Worm (Caenorhabditis elegans): ENCODE data around the gene F56B6.6.

Gene F56B6.6

DNA sequence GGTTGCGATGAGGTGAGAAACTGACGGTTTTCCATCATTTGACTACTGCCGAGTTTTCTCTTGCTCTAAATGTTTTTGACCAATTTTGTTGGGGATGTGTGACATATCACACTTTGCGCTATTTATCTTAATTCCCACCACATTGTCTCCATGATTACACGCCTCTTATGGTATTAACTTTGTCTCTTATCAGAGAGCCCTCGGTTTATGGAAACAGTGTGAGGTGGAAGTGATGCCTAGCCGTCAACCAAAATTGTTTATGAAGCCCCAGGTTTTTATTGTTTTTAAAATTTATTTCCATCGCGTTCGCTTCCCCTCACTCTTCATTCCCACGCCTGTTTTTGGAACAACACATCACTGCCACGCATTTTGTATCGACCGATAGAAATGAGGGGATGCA lies 18.4 kb upstream of the F56B6.6 start:
- TF ChIP-seq elt-2 (tag; optimal IDR thresholded peaks at IDR 0.05) (peak; percentile 4), hlh-8 (tag; optimal IDR thresholded peaks at IDR 0.05) (no peak)

- TF ChIP-seq pha-4 (tag; optimal IDR thresholded peaks at IDR 0.05) (no peak), C08G9.2 (tag; optimal IDR thresholded peaks at IDR 0.05) (no peak), rnt-1 (tag; optimal IDR thresholded peaks at IDR 0.05) (no peak), npax-4 (tag; optimal IDR thresholded peaks at IDR 0.05) (no peak), ets-4 (tag; optimal IDR thresholded peaks at IDR 0.05) (no peak), pat-9 (tag; optimal IDR thresholded peaks at IDR 0.05) (no peak), fax-1 (tag; optimal IDR thresholded peaks at IDR 0.05) (no peak), tbx-2 (tag; optimal IDR thresholded peaks at IDR 0.05) (no peak), ceh-18 (tag; optimal IDR thresholded peaks at IDR 0.05) (no peak), K09A11.1 (tag; optimal IDR thresholded peaks at IDR 0.05; ENCODE audit: insufficient read depth) (no peak), unc-42 (tag; optimal IDR thresholded peaks at IDR 0.05) (no peak), lin-11 (tag; optimal IDR thresholded peaks at IDR 0.05) (no peak), dmd-4 (tag; optimal IDR thresholded peaks at IDR 0.05; ENCODE audit: borderline replicate concordance) (no peak), pax-1 (tag; optimal IDR thresholded peaks at IDR 0.05) (no peak), hlh-15 (tag; optimal IDR thresholded peaks at IDR 0.05) (no peak), nfya-1 (tag; optimal IDR thresholded peaks at IDR 0.05) (no peak), unc-3 (GFP tag; conservative IDR thresholded peaks at IDR 0.05) (no peak), unc-3 (tag; optimal IDR thresholded peaks at IDR 0.05) (no peak), che-1 (tag; optimal IDR thresholded peaks at IDR 0.05) (no peak), ahr-1 (tag; optimal IDR thresholded peaks at IDR 0.05) (no peak), ztf-16 (tag; optimal IDR thresholded peaks at IDR 0.05) (no peak)
Observed at ce11 chrX:3548716-3549115, 15.9 kb upstream of the F56B6.6 start.

ce11 chrX:3547828-3548227 lies 15.0 kb upstream of the F56B6.6 start:
- TF ChIP-seq F13H6.1 (tag; optimal IDR thresholded peaks at IDR 0.05) (no peak), ceh-48 (tag; optimal IDR thresholded peaks at IDR 0.05) (no peak), nhr-11 (tag; optimal IDR thresholded peaks at IDR 0.05) (no peak), dve-1 (tag; optimal IDR thresholded peaks at IDR 0.05) (no peak), elt-4 (tag; optimal IDR thresholded peaks at IDR 0.05) (no peak), ceh-6 (GFP tag; optimal IDR thresholded peaks at IDR 0.05) (no peak), T23F11.4 (GFP tag; optimal IDR thresholded peaks at IDR 0.05) (no peak), ceh-18 (tag; optimal IDR thresholded peaks at IDR 0.05) (no peak), pros-1 (tag; optimal IDR thresholded peaks at IDR 0.05) (no peak), hlh-13 (GFP tag; optimal IDR thresholded peaks at IDR 0.05) (no peak), sdc-2 (tag; optimal IDR thresholded peaks at IDR 0.05) (no peak), mec-3 (tag; optimal IDR thresholded peaks at IDR 0.05; ENCODE audit: borderline replicate concordance) (no peak), ahr-1 (tag; optimal IDR thresholded peaks at IDR 0.05) (no peak), fax-1 (tag; optimal IDR thresholded peaks at IDR 0.05) (no peak), hlh-6 (tag; optimal IDR thresholded peaks at IDR 0.05) (no peak)

DNA sequence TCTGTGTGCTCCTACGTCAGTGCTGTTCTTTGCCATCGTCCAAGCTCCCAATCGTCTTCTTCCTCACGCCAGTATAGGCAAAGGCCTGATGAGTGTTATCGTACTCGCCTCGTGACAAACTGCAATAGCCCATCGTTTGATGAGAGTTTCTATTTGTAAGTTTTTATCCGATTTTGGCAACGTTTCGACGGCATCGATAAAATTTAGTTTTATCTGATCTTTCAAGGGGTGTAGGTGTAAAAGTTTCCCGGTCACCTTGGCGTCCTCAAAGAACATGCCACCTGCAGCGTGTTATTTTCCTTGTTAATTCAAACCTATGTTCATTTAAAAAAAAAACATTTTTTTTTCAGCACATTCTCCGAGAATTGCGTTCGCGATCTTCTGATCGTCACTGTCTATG lies 14.3 kb upstream of the F56B6.6 start:
- no peak for TF ChIP-seq pqm-1 (tag; optimal IDR thresholded peaks at IDR 0.05)
- TF ChIP-seq tbx-7 (tag; optimal IDR thresholded peaks at IDR 0.05): no peak
- TF ChIP-seq ceh-14 (tag; optimal IDR thresholded peaks at IDR 0.05): no peak
- TF ChIP-seq Y22D7AL.16 (tag; optimal IDR thresholded peaks at IDR 0.05): no peak
- TF ChIP-seq gmeb-2 (tag; optimal IDR thresholded peaks at IDR 0.05): no peak
- no peak for TF ChIP-seq pax-1 (tag; optimal IDR thresholded peaks at IDR 0.05)
- TF ChIP-seq syd-9 (tag; optimal IDR thresholded peaks at IDR 0.05): no peak
- no peak for TF ChIP-seq F13H6.1 (tag; optimal IDR thresholded peaks at IDR 0.05)
- TF ChIP-seq ceh-34 (tag; optimal IDR thresholded peaks at IDR 0.05): no peak
- no peak for TF ChIP-seq ceh-31 (tag; optimal IDR thresholded peaks at IDR 0.05)
- TF ChIP-seq nhr-11 (tag; optimal IDR thresholded peaks at IDR 0.05): no peak
